Worm (Caenorhabditis elegans): ENCODE results near the gene acl-14.

ce11 chrV:9336462-9336861 is 3.0 kb upstream of the acl-14 start, which contains the start of gene coq-6:
- no peak for TF ChIP-seq unc-130 (GFP tag; optimal IDR thresholded peaks at IDR 0.05)
- TF ChIP-seq Y79H2A.3 (GFP tag; conservative IDR thresholded peaks at IDR 0.05) = no peak
- TF ChIP-seq ama-1 (optimal IDR thresholded peaks at IDR 0.05) = no peak
- TF ChIP-seq ama-1 (GFP tag; optimal IDR thresholded peaks at IDR 0.05) = no peak
- no peak for TF ChIP-seq B0035.1 (tag; optimal IDR thresholded peaks at IDR 0.05)
- no peak for TF ChIP-seq unc-62 (GFP tag; optimal IDR thresholded peaks at IDR 0.05)
